Worm (Caenorhabditis elegans) whole organism, L1 larva: ENCODE data around the gene ZK945.6.

ENCODE experiments used
- efl-1 ChIP-seq, 4 experiments: fragments of 150-350 bp; optimal IDR thresholded peaks in 3 of 4; peaks in 1 of 4; 1 replicate in 1 of 4; 2 replicates in 3 of 4; lab custom pipeline; 2014; ENCODE audit warnings: missing biosample characterization in 2 of 4, missing genetic modification characterization in 2 of 4, missing genetic modification reagents in 2 of 4
- fkh-8 ChIP-seq: sonication (generic microtip); optimal IDR thresholded peaks from 2 replicates; lab custom pipeline; 2016; ENCODE audit warnings: mild to moderate bottlenecking, missing genetic modification characterization, missing compliant biosample characterization

ce11 chrII:10139177-10139640, 32.4 kb upstream of the ZK945.6 start, which contains the start of gene asah-2:
- TF ChIP-seq fkh-8 (tag; lab: Kevin White, UChicago) (no peak), efl-1 (optimal IDR thresholded peaks at IDR 0.05; lab: Kevin White, UChicago) (no peak), efl-1 (GFP tag; optimal IDR thresholded peaks at IDR 0.05 in 1 of 2; lab: Kevin White, UChicago) (no peak)
